Worm (Caenorhabditis elegans) whole organism, L3 larva: ENCODE data around the gene K09H11.15.

Experiments used
- ZK546.5 ChIP-seq: sonication (generic microtip); optimal IDR thresholded peaks from 2 replicates; lab custom pipeline; 2017; ENCODE audit warnings: missing biosample characterization, missing genetic modification characterization
- aly-2 ChIP-seq: fragments of 150-350 bp; optimal IDR thresholded peaks from 2 replicates; lab custom pipeline; 2014; ENCODE audit warnings: missing biosample characterization, missing genetic modification characterization
- ama-1 ChIP-seq: fragments of 150-350 bp; optimal IDR thresholded peaks from 2 replicates; lab custom pipeline; 2018
- ceh-16 ChIP-seq: sonication (generic microtip); optimal IDR thresholded peaks from 2 replicates; lab custom pipeline; 2017; ENCODE audit warnings: missing biosample characterization, missing genetic modification characterization
- ceh-28 ChIP-seq: fragments of 150-350 bp; optimal IDR thresholded peaks from 2 replicates; lab custom pipeline; 2014; ENCODE audit warnings: missing biosample characterization, missing genetic modification reagents, missing genetic modification characterization
- ceh-82 ChIP-seq: fragments of 150-350 bp; optimal IDR thresholded peaks from 2 replicates; lab custom pipeline; 2014; ENCODE audit warnings: missing biosample characterization, missing genetic modification characterization
- ceh-9 ChIP-seq: sonication (generic microtip); optimal IDR thresholded peaks from 2 replicates; lab custom pipeline; 2018; ENCODE audit warnings: missing biosample characterization, missing genetic modification characterization
- daf-12 ChIP-seq: fragments of 150-350 bp; optimal IDR thresholded peaks from 2 replicates; lab custom pipeline; 2014; ENCODE audit warnings: missing biosample characterization, missing genetic modification reagents, missing genetic modification characterization
- egl-5 ChIP-seq: fragments of 150-350 bp; optimal IDR thresholded peaks from 2 replicates; lab custom pipeline; 2017; ENCODE audit warnings: missing biosample characterization, missing genetic modification reagents, missing genetic modification characterization, inconsistent platforms
- elt-1 ChIP-seq: fragments of 150-350 bp; optimal IDR thresholded peaks from 2 replicates; lab custom pipeline; 2014; ENCODE audit warnings: missing biosample characterization, missing genetic modification characterization
- elt-2 ChIP-seq: sonication (generic microtip); optimal IDR thresholded peaks from 2 replicates; lab custom pipeline; 2016; ENCODE audit warnings: missing genetic modification reagents, mild to moderate bottlenecking, missing genetic modification characterization, missing compliant biosample characterization
- elt-3 ChIP-seq, 3 experiments: fragments of 150-350 bp in 1 of 3; sonication (generic microtip) in 2 of 3; optimal IDR thresholded peaks; 2 replicates in 2 of 3; 4 replicates in 1 of 3; lab custom pipeline; 2014 to 2017; ENCODE audit warnings: missing biosample characterization in 3 of 3, missing genetic modification characterization in 3 of 3
- fkh-10 ChIP-seq: sonication (generic microtip); optimal IDR thresholded peaks from 2 replicates; lab custom pipeline; 2017; ENCODE audit warnings: missing biosample characterization, missing genetic modification reagents, missing genetic modification characterization
- fkh-2 ChIP-seq: fragments of 150-350 bp; optimal IDR thresholded peaks from 2 replicates; lab custom pipeline; 2014; ENCODE audit warnings: missing biosample characterization, missing genetic modification reagents, missing genetic modification characterization
- fos-1 ChIP-seq: fragments of 150-350 bp; optimal IDR thresholded peaks from 2 replicates; lab custom pipeline; 2014; ENCODE audit warnings: missing biosample characterization, missing genetic modification characterization
- hmg-11 ChIP-seq: sonication (generic microtip); optimal IDR thresholded peaks from 2 replicates; lab custom pipeline; 2016; ENCODE audit warnings: missing genetic modification characterization, missing compliant biosample characterization
- jun-1 ChIP-seq: fragments of 150-350 bp; optimal IDR thresholded peaks from 2 replicates; lab custom pipeline; 2014; ENCODE audit warnings: missing biosample characterization, missing genetic modification reagents, missing genetic modification characterization
- lin-15B ChIP-seq: fragments of 150-350 bp; optimal IDR thresholded peaks from 2 replicates; lab custom pipeline; 2014; ENCODE audit warnings: missing biosample characterization, missing genetic modification characterization
- lsy-12 ChIP-seq: sonication (generic microtip); optimal IDR thresholded peaks from 2 replicates; lab custom pipeline; 2016; ENCODE audit warnings: mild to moderate bottlenecking, missing genetic modification characterization, missing compliant biosample characterization
- mml-1 ChIP-seq: fragments of 150-350 bp; sonication (generic microtip); optimal IDR thresholded peaks from 3 replicates; lab custom pipeline; 2014; ENCODE audit warnings: missing biosample characterization, missing genetic modification characterization
- nfya-1 ChIP-seq: sonication (generic microtip); optimal IDR thresholded peaks from 2 replicates; lab custom pipeline; 2017; ENCODE audit warnings: missing genetic modification characterization, mild to moderate bottlenecking, missing compliant biosample characterization, antibody characterized with exemption, moderate library complexity; ENCODE audit not compliant: insufficient read depth
- nhr-12 ChIP-seq: fragments of 150-350 bp; optimal IDR thresholded peaks from 2 replicates; lab custom pipeline; 2014; ENCODE audit warnings: missing biosample characterization, missing genetic modification characterization
- nhr-237 ChIP-seq: fragments of 150-350 bp; optimal IDR thresholded peaks from 2 replicates; lab custom pipeline; 2014; ENCODE audit warnings: missing biosample characterization, missing genetic modification characterization
- nhr-25 ChIP-seq: sonication (generic microtip); optimal IDR thresholded peaks from 2 replicates; lab custom pipeline; 2017; ENCODE audit warnings: missing biosample characterization, missing genetic modification characterization
- nhr-43 ChIP-seq: sonication (generic microtip); optimal IDR thresholded peaks from 2 replicates; lab custom pipeline; 2016; ENCODE audit warnings: mild to moderate bottlenecking, missing genetic modification characterization, missing compliant biosample characterization; ENCODE audit not compliant: poor library complexity, severe bottlenecking
- nhr-67 ChIP-seq: fragments of 150-350 bp; optimal IDR thresholded peaks from 2 replicates; lab custom pipeline; 2014; ENCODE audit warnings: missing biosample characterization, missing genetic modification characterization
- nhr-76 ChIP-seq: fragments of 150-350 bp; sonication (generic microtip); optimal IDR thresholded peaks from 5 replicates; lab custom pipeline; 2014; ENCODE audit warnings: missing biosample characterization, missing genetic modification characterization
- pqm-1 ChIP-seq: fragments of 150-350 bp; optimal IDR thresholded peaks from 2 replicates; lab custom pipeline; 2017; ENCODE audit warnings: missing biosample characterization, missing genetic modification characterization, inconsistent platforms
- tbx-2 ChIP-seq: sonication (generic microtip); optimal IDR thresholded peaks from 2 replicates; lab custom pipeline; 2016; ENCODE audit warnings: mild to moderate bottlenecking, missing genetic modification characterization, missing compliant biosample characterization
- unc-39 ChIP-seq: sonication (generic microtip); optimal IDR thresholded peaks from 4 replicates; lab custom pipeline; 2017; ENCODE audit warnings: missing biosample characterization, missing genetic modification characterization
- unc-62 ChIP-seq: fragments of 150-350 bp; sonication (generic microtip); optimal IDR thresholded peaks from 4 replicates; lab custom pipeline; 2014; ENCODE audit warnings: missing biosample characterization, missing genetic modification reagents, missing genetic modification characterization
- zag-1 ChIP-seq: fragments of 150-350 bp; optimal IDR thresholded peaks from 2 replicates; lab custom pipeline; 2014; ENCODE audit warnings: missing biosample characterization, missing genetic modification characterization
- ztf-4 ChIP-seq: fragments of 150-350 bp; optimal IDR thresholded peaks from 2 replicates; lab custom pipeline; 2014; ENCODE audit warnings: missing biosample characterization, missing genetic modification characterization

Gene K09H11.15

ce11 chrV:5717237-5717935, 13.3 kb downstream of the K09H11.15 start, which contains the start of gene rga-3:
Gene rga-3, plus strand, starts transcription at chrV:5717885.
- TF ChIP-seq nhr-43 (tag; lab: Kevin White, UChicago) (no peak), ceh-16 (tag; lab: Kevin White, UChicago) (no peak), aly-2 (tag; lab: Kevin White, UChicago) (no peak), fkh-2 (tag; lab: Kevin White, UChicago) (no peak), ceh-9 (tag; lab: Kevin White, UChicago) (no peak), ZK546.5 (tag; lab: Kevin White, UChicago) (no peak), lsy-12 (tag; lab: Kevin White, UChicago) (no peak), nhr-67 (tag; lab: Kevin White, UChicago) (no peak), unc-39 (no peak), fkh-10 (no peak), elt-1 (no peak), nhr-12 (no peak), unc-62 (GFP tag; lab: Kevin White, UChicago) (no peak)

ce11 chrV:5716508-5716907, 14.2 kb downstream of the K09H11.15 start, which contains the start of gene K09H11.9:
Gene K09H11.9, minus strand, starts transcription at chrV:5716608.
- TF ChIP-seq ama-1 (lab: Kevin White, UChicago) (no peak), nhr-25 (tag; lab: Kevin White, UChicago) (no peak), ztf-4 (no peak), unc-62 (GFP tag; lab: Kevin White, UChicago) (no peak), nfya-1 (tag; lab: Kevin White, UChicago) (no peak), lin-15B (tag; lab: Kevin White, UChicago) (no peak), ceh-16 (tag; lab: Kevin White, UChicago) (no peak), fos-1 (tag; lab: Kevin White, UChicago) (no peak)

- TF ChIP-seq nhr-25 (tag; lab: Kevin White, UChicago) (no peak), ztf-4 (no peak), nhr-67 (tag; lab: Kevin White, UChicago) (no peak), zag-1 (tag; lab: Kevin White, UChicago) (no peak), egl-5 (tag; lab: Kevin White, UChicago) (no peak), daf-12 (tag; lab: Kevin White, UChicago) (no peak), ceh-82 (no peak), nhr-43 (tag; lab: Kevin White, UChicago) (no peak), mml-1 (tag; lab: Kevin White, UChicago) (no peak), elt-3 (tag; optimal IDR thresholded peaks at IDR 0.05; lab: Kevin White, UChicago) (no peak), unc-62 (GFP tag; lab: Kevin White, UChicago) (no peak)
These were observed 17.2 kb downstream of the K09H11.15 start for ce11 chrV:5713510-5713909.

- TF ChIP-seq nhr-237 (tag; lab: Kevin White, UChicago) (no peak), tbx-2 (tag; lab: Kevin White, UChicago) (no peak), egl-5 (tag; lab: Kevin White, UChicago) (no peak), ama-1 (lab: Kevin White, UChicago) (peak; percentile 1), hmg-11 (tag; lab: Kevin White, UChicago) (no peak), ceh-28 (tag; lab: Kevin White, UChicago) (no peak), nhr-76 (tag; lab: Kevin White, UChicago) (no peak), nhr-67 (tag; lab: Kevin White, UChicago) (no peak), zag-1 (tag; lab: Kevin White, UChicago) (no peak), unc-39 (no peak), elt-2 (tag; lab: Kevin White, UChicago) (peak; percentile 91), jun-1 (tag; lab: Kevin White, UChicago) (peak; percentile 15), daf-12 (tag; lab: Kevin White, UChicago) (no peak), pqm-1 (tag; lab: Kevin White, UChicago) (peak; percentile 75)
These were observed 18.0 kb downstream of the K09H11.15 start, which contains the start of gene gcst-1 for ce11 chrV:5712652-5713051. Gene gcst-1, plus strand, starts transcription at chrV:5712928.
